Worm (Caenorhabditis elegans) whole organism, mixed stage, embryonic: ENCODE measurements around the gene Y43D4A.2.
"Not testable (repeated sequence)": the region's sequence is repeated elsewhere in the genome, so short reads cannot be mapped to it uniquely, and the experiment has no call there.

ENCODE experiments used
- M03D4.4 ChIP-seq: sonication (generic microtip); optimal IDR thresholded peaks from 2 replicates; lab custom pipeline; 2017; ENCODE audit warnings: mild to moderate bottlenecking, missing genetic modification characterization, missing compliant biosample characterization
- bed-3 ChIP-seq: fragments of 200-800 bp; sonication (Bioruptor generic); optimal IDR thresholded peaks from 3 replicates; lab custom pipeline; 2018; ENCODE audit warnings: mild to moderate bottlenecking, missing genetic modification characterization, moderate library complexity, missing compliant biosample characterization
- blmp-1 ChIP-seq: fragments of 150-350 bp; optimal IDR thresholded peaks from 2 replicates; lab custom pipeline; 2014; ENCODE audit warnings: missing biosample characterization, missing genetic modification characterization
- ceh-39 ChIP-seq: fragments of 150-350 bp; optimal IDR thresholded peaks from 2 replicates; lab custom pipeline; 2014; ENCODE audit warnings: missing biosample characterization, missing genetic modification characterization
- ceh-43 ChIP-seq: fragments of 200-800 bp; sonication (Bioruptor generic); optimal IDR thresholded peaks from 2 replicates; lab custom pipeline; 2018; ENCODE audit warnings: mild to moderate bottlenecking, missing genetic modification characterization, moderate library complexity, missing compliant biosample characterization
- ceh-83 ChIP-seq: fragments of 200-800 bp; sonication (Bioruptor generic); optimal IDR thresholded peaks from 2 replicates; lab custom pipeline; 2018; ENCODE audit warnings: mild to moderate bottlenecking, missing genetic modification characterization, missing compliant biosample characterization
- ces-1 ChIP-seq: fragments of 150-350 bp; optimal IDR thresholded peaks from 2 replicates; lab custom pipeline; 2014; ENCODE audit warnings: missing biosample characterization, missing genetic modification reagents, missing genetic modification characterization
- cnd-1 ChIP-seq: fragments of 200-800 bp; sonication (Bioruptor generic); optimal IDR thresholded peaks from 2 replicates; lab custom pipeline; 2018; ENCODE audit warnings: mild to moderate bottlenecking, missing genetic modification characterization, missing compliant biosample characterization
- drap-1 ChIP-seq: fragments of 200-800 bp; sonication (Bioruptor generic); optimal IDR thresholded peaks from 3 replicates; lab custom pipeline; 2018; ENCODE audit warnings: mild to moderate bottlenecking, missing genetic modification characterization, missing compliant biosample characterization
- elt-1 ChIP-seq: sonication (generic microtip); optimal IDR thresholded peaks from 2 replicates; lab custom pipeline; 2017; ENCODE audit warnings: missing genetic modification characterization, mild to moderate bottlenecking, missing compliant biosample characterization, antibody characterized with exemption, moderate library complexity, borderline replicate concordance; ENCODE audit not compliant: insufficient read depth
- elt-3 ChIP-seq: fragments of 150-350 bp; optimal IDR thresholded peaks from 2 replicates; lab custom pipeline; 2014; ENCODE audit warnings: missing biosample characterization, missing genetic modification characterization
- flh-1 ChIP-seq: fragments of 200-800 bp; sonication (Bioruptor generic); optimal IDR thresholded peaks from 2 replicates; lab custom pipeline; 2018; ENCODE audit warnings: mild to moderate bottlenecking, missing genetic modification characterization, moderate library complexity, missing compliant biosample characterization
- ham-2 ChIP-seq: fragments of 200-800 bp; sonication (Bioruptor generic); optimal IDR thresholded peaks from 2 replicates; lab custom pipeline; 2018; ENCODE audit warnings: mild to moderate bottlenecking, missing genetic modification characterization, missing compliant biosample characterization
- hlh-1 ChIP-seq: fragments of 150-350 bp; optimal IDR thresholded peaks from 2 replicates; lab custom pipeline; 2014; ENCODE audit warnings: missing biosample characterization, missing genetic modification reagents, missing genetic modification characterization
- lin-13 ChIP-seq: fragments of 150-350 bp; optimal IDR thresholded peaks from 2 replicates; lab custom pipeline; 2014; ENCODE audit warnings: missing biosample characterization, missing genetic modification characterization
- lin-32 ChIP-seq: fragments of 200-800 bp; sonication (Bioruptor generic); optimal IDR thresholded peaks from 2 replicates; lab custom pipeline; 2018; ENCODE audit warnings: mild to moderate bottlenecking, missing genetic modification characterization, missing compliant biosample characterization
- lsy-2 ChIP-seq: fragments of 150-350 bp; optimal IDR thresholded peaks from 2 replicates; lab custom pipeline; 2014; ENCODE audit warnings: missing biosample characterization, missing genetic modification characterization
- mab-5 ChIP-seq: fragments of 150-350 bp; optimal IDR thresholded peaks from 2 replicates; lab custom pipeline; 2014; ENCODE audit warnings: missing biosample characterization, missing genetic modification characterization
- mep-1 ChIP-seq: fragments of 150-350 bp; optimal IDR thresholded peaks from 2 replicates; lab custom pipeline; 2017; ENCODE audit warnings: missing biosample characterization, missing genetic modification reagents, missing genetic modification characterization, inconsistent platforms
- mls-2 ChIP-seq: sonication (generic microtip); optimal IDR thresholded peaks from 2 replicates; lab custom pipeline; 2016; ENCODE audit warnings: mild to moderate bottlenecking, missing genetic modification characterization, moderate library complexity, missing compliant biosample characterization
- nhr-12 ChIP-seq: fragments of 150-350 bp; optimal IDR thresholded peaks from 2 replicates; lab custom pipeline; 2014; ENCODE audit warnings: missing biosample characterization, missing genetic modification characterization
- nhr-2 ChIP-seq: fragments of 150-350 bp; optimal IDR thresholded peaks from 2 replicates; lab custom pipeline; 2014; ENCODE audit warnings: missing biosample characterization, missing genetic modification characterization
- nhr-237 ChIP-seq: fragments of 150-350 bp; optimal IDR thresholded peaks from 2 replicates; lab custom pipeline; 2014; ENCODE audit warnings: missing biosample characterization, missing genetic modification characterization
- nhr-28 ChIP-seq: fragments of 150-350 bp; optimal IDR thresholded peaks from 2 replicates; lab custom pipeline; 2014; ENCODE audit warnings: missing biosample characterization, missing genetic modification characterization
- nhr-76 ChIP-seq: sonication (generic microtip); optimal IDR thresholded peaks from 2 replicates; lab custom pipeline; 2017; ENCODE audit warnings: missing biosample characterization, missing genetic modification characterization
- pha-4 ChIP-seq: fragments of 150-350 bp; optimal IDR thresholded peaks from 2 replicates; lab custom pipeline; 2018; ENCODE audit warnings: missing biosample characterization, missing genetic modification reagents, missing genetic modification characterization
- sem-2 ChIP-seq: fragments of 200-800 bp; sonication (Bioruptor generic); optimal IDR thresholded peaks from 2 replicates; lab custom pipeline; 2018; ENCODE audit warnings: mild to moderate bottlenecking, missing genetic modification characterization, missing compliant biosample characterization
- snpc-4 ChIP-seq: fragments of 150-350 bp; optimal IDR thresholded peaks from 2 replicates; lab custom pipeline; 2014; ENCODE audit warnings: missing biosample characterization, missing genetic modification characterization
- sptf-1 ChIP-seq: sonication (generic microtip); optimal IDR thresholded peaks from 2 replicates; lab custom pipeline; 2017; ENCODE audit warnings: mild to moderate bottlenecking, missing genetic modification characterization, moderate library complexity, missing compliant biosample characterization
- tbx-8 ChIP-seq: fragments of 200-800 bp; sonication (Bioruptor generic); optimal IDR thresholded peaks from 2 replicates; lab custom pipeline; 2018; ENCODE audit warnings: mild to moderate bottlenecking, missing genetic modification characterization, moderate library complexity, missing compliant biosample characterization
- unc-120 ChIP-seq: sonication (generic microtip); optimal IDR thresholded peaks from 2 replicates; lab custom pipeline; 2017; ENCODE audit warnings: missing genetic modification characterization, missing compliant biosample characterization; ENCODE audit not compliant: poor library complexity, severe bottlenecking
- unc-39 ChIP-seq: fragments of 150-350 bp; optimal IDR thresholded peaks from 2 replicates; lab custom pipeline; 2014; ENCODE audit warnings: missing biosample characterization, missing genetic modification characterization
- unc-62 ChIP-seq: fragments of 150-350 bp; optimal IDR thresholded peaks from 2 replicates; lab custom pipeline; 2014; ENCODE audit warnings: missing biosample characterization, missing genetic modification reagents, missing genetic modification characterization
- zip-8 ChIP-seq: fragments of 150-350 bp; optimal IDR thresholded peaks from 2 replicates; lab custom pipeline; 2014; ENCODE audit warnings: missing biosample characterization, missing genetic modification characterization
- ztf-11 ChIP-seq: fragments of 150-350 bp; optimal IDR thresholded peaks from 2 replicates; lab custom pipeline; 2014; ENCODE audit warnings: missing biosample characterization, missing genetic modification characterization

The Y43D4A.2 gene

DNA sequence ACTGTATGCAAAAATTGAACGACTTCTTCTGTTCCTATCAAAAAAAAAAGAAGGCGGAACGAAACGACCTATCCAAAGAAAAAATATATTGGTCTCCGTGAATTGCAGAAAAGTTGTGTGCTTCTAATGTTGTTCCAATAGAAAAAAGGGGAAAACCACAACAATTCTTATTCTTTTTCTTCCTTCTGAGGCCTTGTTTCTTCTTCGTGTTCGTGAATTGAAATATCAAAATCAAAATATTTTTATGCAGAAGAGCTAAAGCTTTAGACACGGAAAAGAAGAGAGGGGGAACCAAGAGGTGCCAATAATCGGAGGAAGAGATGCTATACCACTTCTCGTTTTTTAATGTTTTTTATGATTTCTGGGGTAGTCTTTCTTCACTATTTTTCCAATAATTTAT lies at the start of gene Y43D4A.2:
Y43D4A.2 (minus strand) TSS at position 101 of the 400 bp plus-strand sequence.
- TF ChIP-seq elt-3 (tag; lab: Kevin White, UChicago); mls-2 (tag; lab: Kevin White, UChicago); snpc-4: not testable (repeated sequence)

DNA sequence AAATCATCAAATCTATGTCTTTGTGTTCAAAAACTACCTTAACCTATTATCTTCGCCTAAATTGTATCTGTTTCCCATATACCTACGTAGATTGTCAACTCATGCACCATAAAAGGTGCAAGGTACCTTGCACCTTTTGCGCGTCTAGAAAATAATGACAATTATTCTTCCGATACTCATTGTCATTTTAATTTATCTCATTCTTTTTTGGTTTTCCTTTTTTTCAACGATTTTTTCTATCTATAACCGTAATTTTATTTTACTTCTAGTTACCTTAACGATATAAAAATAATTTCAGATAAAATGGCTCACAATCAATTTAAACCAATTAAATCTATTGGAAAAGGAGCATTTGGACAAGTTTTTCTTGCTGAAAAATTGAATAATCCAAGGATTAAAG lies 31.4 kb upstream of the Y43D4A.2 start, which contains the start of gene Y43D4A.6:
Y43D4A.6 (plus strand) TSS at position 301 of the 400 bp plus-strand sequence.
- no peak for TF ChIP-seq tbx-8 (GFP tag; lab: Kevin White, UChicago)
- TF ChIP-seq bed-3 (GFP tag; lab: Kevin White, UChicago) = no peak
- no peak for TF ChIP-seq elt-3 (tag; lab: Kevin White, UChicago)
- TF ChIP-seq elt-1 (tag; lab: Kevin White, UChicago) = no peak
- no peak for TF ChIP-seq hlh-1 (tag; lab: Kevin White, UChicago)

DNA sequence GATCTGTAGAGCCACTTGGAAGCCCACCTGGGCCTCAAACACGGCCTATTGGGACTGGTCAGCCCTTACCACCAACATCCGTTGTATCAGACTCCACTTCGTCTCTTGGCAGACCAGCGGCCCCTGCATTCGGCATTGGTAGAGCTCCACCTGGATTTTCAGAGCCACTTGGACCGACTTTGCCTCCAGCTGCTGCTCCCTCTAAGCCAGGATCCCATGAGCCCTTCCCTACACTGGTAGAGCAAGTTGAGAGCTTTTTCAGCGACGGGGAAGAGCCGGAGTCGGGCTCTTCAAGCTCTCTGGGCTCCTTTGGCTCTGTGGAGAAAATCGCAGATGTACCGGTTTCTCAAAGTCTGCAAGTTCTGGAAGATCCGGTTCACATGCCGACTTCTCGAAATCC lies 23.0 kb upstream of the Y43D4A.2 start:
- TF ChIP-seq mls-2 (tag; lab: Kevin White, UChicago) (no peak), lin-13 (tag; lab: Kevin White, UChicago) (no peak), unc-62 (no peak), drap-1 (GFP tag; lab: Kevin White, UChicago) (no peak), zip-8 (no peak), unc-120 (tag; lab: Kevin White, UChicago) (no peak)

DNA sequence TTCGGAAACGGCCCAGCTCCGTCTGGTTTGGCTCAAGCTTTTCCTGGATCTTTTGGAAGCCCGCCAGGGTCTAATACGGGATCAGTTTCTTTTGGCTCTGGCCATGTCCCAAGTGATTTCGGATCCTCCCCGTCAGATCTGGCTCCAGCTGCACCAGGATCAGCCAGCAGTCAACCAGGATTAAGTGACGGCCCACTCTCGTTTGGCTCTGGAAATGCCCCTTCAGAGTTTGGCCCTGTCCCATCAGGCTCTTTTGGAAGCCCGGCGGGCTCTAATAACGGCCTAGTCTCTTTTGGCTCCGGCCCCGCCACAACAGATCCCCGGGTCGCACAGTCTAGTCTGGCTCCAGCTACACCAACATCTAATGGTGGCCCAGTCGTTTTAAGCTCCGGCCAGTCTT lies 22.1 kb upstream of the Y43D4A.2 start:
- no peak for TF ChIP-seq nhr-76 (tag; lab: Kevin White, UChicago)
- TF ChIP-seq lin-32 (GFP tag; lab: Kevin White, UChicago) = no peak
- TF ChIP-seq tbx-8 (GFP tag; lab: Kevin White, UChicago) = no peak
- TF ChIP-seq nhr-237 (tag; lab: Kevin White, UChicago) = no peak

DNA sequence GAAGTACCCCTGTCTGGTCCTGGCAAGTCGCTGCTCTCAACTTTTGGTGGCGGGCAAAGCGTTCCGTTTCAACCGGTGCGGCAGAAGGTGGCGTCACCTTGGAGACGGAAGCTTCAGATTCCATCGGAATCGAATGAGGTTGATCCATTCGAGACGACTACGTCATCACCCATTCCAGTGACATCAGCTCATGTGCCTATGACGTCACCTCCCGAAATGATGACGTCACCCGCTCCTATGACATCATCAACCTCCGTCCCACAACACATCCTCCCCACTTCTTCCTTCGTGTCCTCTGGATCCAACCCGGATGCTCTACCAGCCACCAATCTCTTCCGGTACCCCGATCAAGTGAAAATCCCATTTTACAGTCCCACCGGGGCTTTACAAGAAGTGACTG lies 21.2 kb upstream of the Y43D4A.2 start:
- TF ChIP-seq zip-8 (peak; percentile 99), ham-2 (GFP tag; lab: Kevin White, UChicago) (no peak)

DNA sequence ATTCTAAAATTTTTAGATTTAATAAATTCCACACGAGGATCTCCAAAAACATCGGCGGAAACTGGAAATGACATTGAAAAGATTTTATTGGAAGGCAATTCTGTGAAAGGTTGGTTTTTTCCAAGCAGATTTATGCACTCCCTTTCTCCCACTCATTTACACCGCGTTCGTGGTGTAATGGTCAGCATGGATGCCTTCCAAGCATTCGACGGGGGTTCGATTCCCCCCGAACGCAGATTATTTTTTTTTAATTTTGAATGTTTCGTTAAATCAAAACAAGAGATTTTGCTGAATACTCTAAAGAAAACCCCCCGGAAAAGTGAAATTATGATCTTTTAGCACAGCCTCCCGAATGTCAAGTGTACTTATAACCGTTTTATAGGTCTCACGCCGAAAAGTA lies 20.3 kb upstream of the Y43D4A.2 start:
- TF ChIP-seq lsy-2 (tag; lab: Kevin White, UChicago) (no peak), tbx-8 (GFP tag; lab: Kevin White, UChicago) (no peak), pha-4 (tag; lab: Kevin White, UChicago) (no peak), ceh-43 (GFP tag; lab: Kevin White, UChicago) (peak; percentile 45), elt-3 (tag; lab: Kevin White, UChicago) (no peak), unc-39 (tag; lab: Kevin White, UChicago) (no peak), drap-1 (GFP tag; lab: Kevin White, UChicago) (peak; percentile 62), nhr-237 (tag; lab: Kevin White, UChicago) (no peak), nhr-76 (tag; lab: Kevin White, UChicago) (no peak), hlh-1 (tag; lab: Kevin White, UChicago) (no peak), nhr-28 (tag; lab: Kevin White, UChicago) (no peak), elt-1 (tag; lab: Kevin White, UChicago) (no peak), mep-1 (tag; lab: Kevin White, UChicago) (no peak), flh-1 (GFP tag; lab: Kevin White, UChicago) (peak; percentile 29), ceh-39 (tag; lab: Kevin White, UChicago) (no peak), blmp-1 (tag; lab: Kevin White, UChicago) (no peak), lin-32 (GFP tag; lab: Kevin White, UChicago) (peak; percentile 39), ham-2 (GFP tag; lab: Kevin White, UChicago) (no peak), zip-8 (no peak), lin-13 (tag; lab: Kevin White, UChicago) (no peak), nhr-12 (tag; lab: Kevin White, UChicago) (no peak), ztf-11 (tag; lab: Kevin White, UChicago) (no peak), M03D4.4 (peak; percentile 75), sptf-1 (tag; lab: Kevin White, UChicago) (peak; percentile 78), ceh-83 (GFP tag; lab: Kevin White, UChicago) (peak; percentile 82), sem-2 (peak; percentile 27), nhr-2 (tag; lab: Kevin White, UChicago) (no peak), cnd-1 (tag; lab: Kevin White, UChicago) (peak; percentile 56), unc-62 (no peak), ces-1 (no peak), mab-5 (tag; lab: Kevin White, UChicago) (no peak), unc-120 (tag; lab: Kevin White, UChicago) (peak; percentile 37), snpc-4 (no peak), bed-3 (GFP tag; lab: Kevin White, UChicago) (peak; percentile 15), mls-2 (tag; lab: Kevin White, UChicago) (peak; percentile 56)
